Worm (Caenorhabditis elegans): ENCODE results near the gene ador-1.
"Not testable (repeated sequence)": the region's sequence is repeated elsewhere in the genome, so short reads cannot be mapped to it uniquely, and the experiment has no call there.

ador-1 gene

DNA sequence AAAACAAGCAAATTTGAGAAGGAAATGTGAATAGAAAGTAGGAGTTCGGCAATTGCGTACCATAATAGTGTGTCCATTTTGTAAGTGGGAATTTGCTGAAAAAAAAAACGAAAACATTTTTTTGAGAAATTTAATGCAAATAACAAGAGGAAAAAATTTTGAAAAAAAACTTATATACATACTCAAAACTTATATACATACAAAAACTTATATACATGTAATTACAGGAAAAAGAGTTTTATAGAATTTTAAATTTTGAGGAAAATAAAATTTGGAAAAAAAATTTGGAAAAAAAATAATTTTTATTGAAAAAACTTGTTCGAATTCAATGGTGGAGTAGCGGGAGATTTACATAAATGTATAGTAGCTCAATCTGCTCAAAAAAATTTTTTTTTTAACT is at the start of gene ador-1:
Gene ador-1, minus strand, starts transcription at position 101 of the 400 bp plus-strand sequence.
- TF ChIP-seq klf-2 (GFP tag; conservative IDR thresholded peaks at IDR 0.05), result no peak
- TF ChIP-seq med-1 (GFP tag; optimal IDR thresholded peaks at IDR 0.05; ENCODE audit: insufficient read depth), result no peak
- TF ChIP-seq ztf-29 (GFP tag; IDR thresholded peaks at IDR 0.05), result no peak
- TF ChIP-seq ref-1 (GFP tag; conservative IDR thresholded peaks at IDR 0.05), result no peak
- TF ChIP-seq cog-1 (tag; optimal IDR thresholded peaks at IDR 0.05), result no peak
- no peak for TF ChIP-seq tab-1 (GFP tag; IDR thresholded peaks at IDR 0.05)
- TF ChIP-seq flt-1 (GFP tag; IDR thresholded peaks at IDR 0.05), result no peak
- no peak for TF ChIP-seq ztf-23 (GFP tag; IDR thresholded peaks at IDR 0.05)
- no peak for TF ChIP-seq T22C8.4 (GFP tag; IDR thresholded peaks at IDR 0.05)

DNA sequence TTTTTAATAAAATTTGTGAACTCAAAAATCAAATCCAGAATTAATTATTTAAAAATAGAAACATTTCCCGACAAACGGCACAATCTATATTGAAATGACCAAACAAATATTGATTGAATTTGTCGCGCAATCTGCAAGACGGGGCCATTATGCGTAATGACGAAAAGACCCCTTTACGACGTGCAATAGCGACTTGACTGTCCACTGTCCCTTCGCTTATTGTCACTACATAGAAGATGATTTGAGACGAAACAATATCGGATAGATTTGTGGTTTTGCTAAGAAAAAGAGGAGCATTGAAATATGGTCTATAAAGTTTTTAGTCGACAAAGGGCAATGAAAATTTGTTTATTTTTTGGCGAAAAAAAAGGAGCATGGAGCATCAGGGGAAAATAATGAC is 48.3 kb upstream of the ador-1 start:
- no peak for TF ChIP-seq tab-1 (GFP tag; IDR thresholded peaks at IDR 0.05)
- TF ChIP-seq flt-1 (GFP tag; IDR thresholded peaks at IDR 0.05), result no peak
- no peak for TF ChIP-seq cog-1 (tag; optimal IDR thresholded peaks at IDR 0.05)
- TF ChIP-seq ref-1 (GFP tag; conservative IDR thresholded peaks at IDR 0.05), result no peak
- TF ChIP-seq ztf-23 (GFP tag; IDR thresholded peaks at IDR 0.05), result no peak

DNA sequence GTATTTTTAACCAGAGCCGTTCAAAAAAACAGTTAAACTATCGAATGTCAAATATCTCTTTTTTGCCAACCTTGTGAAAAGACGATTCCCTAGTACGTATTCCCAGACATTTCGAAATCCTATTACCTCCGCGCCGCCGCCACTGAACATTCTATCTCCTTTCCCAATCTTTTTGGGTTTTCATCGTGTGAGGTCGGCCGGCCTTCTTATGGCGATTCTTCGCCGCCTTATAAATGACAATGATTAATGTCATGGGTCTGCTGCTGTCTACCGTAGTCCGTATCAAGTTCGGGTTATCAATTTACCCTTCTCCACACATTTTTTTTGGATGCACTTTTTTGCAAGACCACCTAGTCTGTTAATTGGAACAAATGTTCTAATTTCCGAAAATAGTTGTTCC is 46.9 kb upstream of the ador-1 start:
- TF ChIP-seq flt-1 (GFP tag; IDR thresholded peaks at IDR 0.05) (no peak), T22C8.4 (GFP tag; IDR thresholded peaks at IDR 0.05) (no peak), klf-2 (GFP tag; conservative IDR thresholded peaks at IDR 0.05) (no peak), ref-1 (GFP tag; conservative IDR thresholded peaks at IDR 0.05) (no peak), cog-1 (tag; optimal IDR thresholded peaks at IDR 0.05) (no peak), ztf-29 (GFP tag; IDR thresholded peaks at IDR 0.05) (no peak), med-1 (GFP tag; optimal IDR thresholded peaks at IDR 0.05; ENCODE audit: insufficient read depth) (no peak), ztf-23 (GFP tag; IDR thresholded peaks at IDR 0.05) (no peak), tab-1 (GFP tag; IDR thresholded peaks at IDR 0.05) (no peak)

DNA sequence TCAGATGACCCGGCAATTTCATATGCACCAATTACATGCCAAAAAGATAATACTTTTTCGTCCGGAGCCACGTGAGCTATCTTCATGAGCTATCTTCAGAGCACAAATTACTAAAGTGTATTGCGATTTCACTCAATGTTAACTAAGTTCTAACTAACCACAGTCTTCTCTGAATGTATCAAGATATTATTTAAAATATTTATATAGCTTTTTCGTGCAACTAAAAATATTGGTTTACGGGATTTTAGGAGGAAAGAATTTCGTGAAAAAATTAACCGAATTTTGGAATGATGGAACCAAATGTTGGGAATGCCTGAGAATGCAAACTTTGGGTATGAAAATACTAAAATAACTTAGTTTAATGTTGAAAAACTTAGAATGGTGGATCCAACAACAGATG is 44.9 kb upstream of the ador-1 start, which contains the start of gene F49C5.16:
Gene F49C5.16, plus strand, starts transcription at position 301 of the 400 bp plus-strand sequence.
- no peak for TF ChIP-seq ztf-23 (GFP tag; IDR thresholded peaks at IDR 0.05)
- TF ChIP-seq cog-1 (tag; optimal IDR thresholded peaks at IDR 0.05), result no peak
- TF ChIP-seq tab-1 (GFP tag; IDR thresholded peaks at IDR 0.05), result no peak
- no peak for TF ChIP-seq flt-1 (GFP tag; IDR thresholded peaks at IDR 0.05)
- TF ChIP-seq klf-2 (GFP tag; conservative IDR thresholded peaks at IDR 0.05), result no peak
- TF ChIP-seq med-1 (GFP tag; optimal IDR thresholded peaks at IDR 0.05; ENCODE audit: insufficient read depth), result no peak
- TF ChIP-seq ztf-29 (GFP tag; IDR thresholded peaks at IDR 0.05), result no peak

DNA sequence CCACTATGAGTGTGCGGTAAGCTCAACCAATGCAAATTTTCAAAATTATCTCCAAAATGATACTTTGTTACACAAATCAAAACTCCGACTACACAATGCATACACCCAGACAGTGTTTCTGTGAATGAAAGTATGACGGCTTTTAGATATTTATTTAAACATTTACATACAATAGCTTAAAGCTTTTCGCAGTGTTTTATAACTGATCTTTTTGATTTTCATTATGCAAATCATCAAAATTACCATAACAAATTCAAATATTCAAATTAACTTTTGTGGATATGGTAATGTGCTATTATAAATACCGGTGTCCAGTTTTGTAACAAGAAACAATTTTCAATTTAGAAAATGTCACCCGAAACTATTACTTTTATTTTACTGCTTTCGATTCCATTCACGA is 43.7 kb upstream of the ador-1 start, which contains the start of the genes F49C5.5 and F49C5.10:
Gene F49C5.5, minus strand, starts transcription at position 101 of the 400 bp plus-strand sequence.
Gene F49C5.10, plus strand, starts transcription at position 344 of the 400 bp plus-strand sequence.
- TF ChIP-seq ztf-23 (GFP tag; IDR thresholded peaks at IDR 0.05) (no peak), ztf-29 (GFP tag; IDR thresholded peaks at IDR 0.05) (no peak), cog-1 (tag; optimal IDR thresholded peaks at IDR 0.05) (no peak), T22C8.4 (GFP tag; IDR thresholded peaks at IDR 0.05) (no peak), ref-1 (GFP tag; conservative IDR thresholded peaks at IDR 0.05) (no peak), klf-2 (GFP tag; conservative IDR thresholded peaks at IDR 0.05) (no peak), tab-1 (GFP tag; IDR thresholded peaks at IDR 0.05) (no peak), med-1 (GFP tag; optimal IDR thresholded peaks at IDR 0.05; ENCODE audit: insufficient read depth) (no peak), flt-1 (GFP tag; IDR thresholded peaks at IDR 0.05) (no peak)

DNA sequence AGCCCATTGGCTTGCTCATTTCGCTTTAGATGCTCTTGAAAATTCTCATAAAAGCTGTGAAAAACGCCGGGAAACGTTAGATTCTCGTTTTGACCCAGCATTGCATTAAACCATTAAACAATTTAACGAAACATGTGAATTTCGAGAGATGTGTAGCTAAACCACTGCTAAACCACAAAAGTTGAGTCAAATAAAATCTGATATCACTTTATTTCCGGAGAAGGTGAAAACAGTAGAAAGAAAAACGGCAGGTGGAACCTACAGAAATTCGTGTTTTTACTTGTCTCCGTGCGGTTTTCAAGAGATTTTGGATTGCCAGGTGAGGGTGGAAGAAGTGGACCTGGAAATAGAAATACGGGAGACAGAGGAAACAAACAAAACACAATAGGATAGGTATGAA is 41.8 kb upstream of the ador-1 start, which contains the start of gene F49C5.9:
Gene F49C5.9, minus strand, starts transcription at position 101 of the 400 bp plus-strand sequence.
- TF ChIP-seq ztf-29 (GFP tag; IDR thresholded peaks at IDR 0.05) (no peak), klf-2 (GFP tag; conservative IDR thresholded peaks at IDR 0.05) (no peak), ref-1 (GFP tag; conservative IDR thresholded peaks at IDR 0.05) (no peak), T22C8.4 (GFP tag; IDR thresholded peaks at IDR 0.05) (no peak), med-1 (GFP tag; optimal IDR thresholded peaks at IDR 0.05; ENCODE audit: insufficient read depth) (no peak), tab-1 (GFP tag; IDR thresholded peaks at IDR 0.05) (no peak), flt-1 (GFP tag; IDR thresholded peaks at IDR 0.05) (no peak), cog-1 (tag; optimal IDR thresholded peaks at IDR 0.05) (no peak), ztf-23 (GFP tag; IDR thresholded peaks at IDR 0.05) (no peak)

DNA sequence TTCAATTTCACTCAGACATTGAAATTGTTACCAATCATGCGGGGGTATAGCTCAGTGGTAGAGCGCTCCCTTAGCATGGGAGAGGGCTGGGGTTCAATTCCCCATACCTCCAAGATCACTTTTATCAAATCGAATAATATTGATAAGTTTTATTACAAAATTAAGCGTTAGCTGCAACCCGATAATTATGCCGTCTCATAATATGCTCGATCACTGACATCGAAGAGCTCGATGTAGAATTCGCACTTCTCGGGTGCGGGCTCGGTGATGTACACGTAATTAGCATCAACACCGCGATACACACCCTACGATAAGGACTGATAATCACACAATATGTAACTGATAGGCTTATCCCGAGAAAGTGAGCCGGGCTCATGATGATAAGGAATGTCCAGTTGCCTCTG is 39.9 kb upstream of the ador-1 start:
- no peak for TF ChIP-seq T22C8.4 (GFP tag; IDR thresholded peaks at IDR 0.05)

DNA sequence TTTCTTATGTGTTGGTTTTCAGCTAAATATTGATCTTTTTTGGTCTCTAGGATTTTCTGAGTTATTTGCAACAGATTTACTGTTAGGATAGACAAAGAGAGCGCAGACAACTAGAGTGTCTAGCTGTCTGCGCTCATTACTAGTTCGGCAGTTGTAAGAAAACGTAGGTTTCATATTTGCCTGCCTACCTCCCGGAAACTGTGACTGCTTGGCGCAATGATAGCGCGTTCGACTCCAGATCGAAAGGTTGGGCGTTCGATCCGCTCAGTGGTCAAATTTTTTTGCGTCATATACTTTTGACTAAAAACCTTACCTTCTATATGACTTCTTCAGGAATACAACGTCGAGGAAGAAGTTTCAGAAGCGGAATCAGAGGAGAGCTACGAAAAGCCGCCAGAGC is 36.7 kb upstream of the ador-1 start:
- TF ChIP-seq cog-1 (tag; optimal IDR thresholded peaks at IDR 0.05) (no peak), T22C8.4 (GFP tag; IDR thresholded peaks at IDR 0.05) (no peak), flt-1 (GFP tag; IDR thresholded peaks at IDR 0.05) (no peak), klf-2 (GFP tag; conservative IDR thresholded peaks at IDR 0.05) (no peak), ref-1 (GFP tag; conservative IDR thresholded peaks at IDR 0.05) (no peak), ztf-23 (GFP tag; IDR thresholded peaks at IDR 0.05) (no peak), tab-1 (GFP tag; IDR thresholded peaks at IDR 0.05) (no peak), med-1 (GFP tag; optimal IDR thresholded peaks at IDR 0.05; ENCODE audit: insufficient read depth) (no peak), ztf-29 (GFP tag; IDR thresholded peaks at IDR 0.05) (no peak)

DNA sequence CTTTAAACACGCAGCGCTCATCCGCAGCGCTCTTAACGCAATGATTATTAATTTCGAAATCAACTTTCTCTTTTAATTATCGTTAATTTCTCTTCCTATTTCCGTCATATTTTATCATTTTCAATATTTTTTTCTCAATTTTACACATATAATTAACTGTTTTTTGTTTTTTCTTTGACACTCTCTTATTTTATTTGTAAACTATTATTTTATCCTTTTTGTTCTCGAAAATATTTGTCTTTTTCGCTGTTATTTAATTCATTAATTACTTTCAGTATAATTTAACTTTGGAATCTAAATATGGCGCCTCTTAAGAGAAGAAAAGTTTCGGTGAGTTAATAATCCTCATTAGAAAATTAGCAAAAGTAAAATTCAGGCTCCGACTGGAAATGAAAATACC is 33.5 kb upstream of the ador-1 start, which contains the start of gene F49C5.3:
Gene F49C5.3, plus strand, starts transcription at position 301 of the 400 bp plus-strand sequence.
- not testable (repeated sequence) for TF ChIP-seq ref-1 (GFP tag; conservative IDR thresholded peaks at IDR 0.05); flt-1 (GFP tag; IDR thresholded peaks at IDR 0.05); ztf-29 (GFP tag; IDR thresholded peaks at IDR 0.05)

DNA sequence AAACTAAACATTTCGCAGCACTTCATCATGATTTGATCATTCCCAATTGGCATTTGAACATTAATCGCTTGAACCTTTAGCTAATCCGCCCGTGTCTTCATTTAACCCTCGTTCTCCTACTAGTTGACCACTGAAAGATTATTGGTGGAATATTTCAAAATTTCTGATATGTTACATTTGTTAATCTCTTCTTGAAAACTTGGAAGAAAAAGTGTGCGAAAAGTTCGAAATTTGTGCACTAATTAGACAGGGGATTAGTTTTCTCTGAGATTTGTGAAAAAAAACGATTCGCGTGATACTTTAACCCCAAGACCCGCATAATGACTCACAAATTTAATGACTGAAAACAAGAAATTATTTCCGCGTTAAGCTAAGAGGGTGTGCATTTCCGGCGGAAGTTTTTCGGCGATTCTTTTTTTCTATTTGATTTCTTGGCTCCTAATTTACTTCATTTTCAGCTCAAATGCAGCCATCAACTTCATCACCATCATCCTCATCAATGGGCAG is 32.7 kb upstream of the ador-1 start, which contains the start of gene nimk-1:
Gene nimk-1, plus strand, starts transcription at position 457 of the 507 bp plus-strand sequence.
- TF ChIP-seq ztf-23 (GFP tag; IDR thresholded peaks at IDR 0.05) (no peak), klf-2 (GFP tag; conservative IDR thresholded peaks at IDR 0.05) (no peak)
